Worm (Caenorhabditis elegans): ENCODE measurements around the gene ppm-1.A.

ppm-1.A gene

DNA sequence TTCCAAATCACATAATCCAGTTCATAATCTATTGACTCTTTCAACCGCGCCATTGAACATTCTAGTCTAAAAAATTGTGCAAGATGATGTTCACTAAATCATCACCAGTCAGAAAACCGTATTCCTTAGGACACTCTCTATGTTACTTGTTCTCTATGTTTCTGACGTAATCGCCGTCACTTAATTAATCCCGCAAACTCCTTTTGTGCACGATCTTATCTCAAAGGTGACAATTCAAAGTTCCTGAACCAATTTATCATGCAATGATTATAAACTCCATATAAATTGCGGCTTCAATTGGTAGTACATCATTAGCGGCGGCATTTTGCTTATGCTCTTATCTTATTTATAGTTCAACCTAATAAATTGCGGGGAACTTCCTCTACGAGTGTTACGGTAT lies 26.6 kb upstream of the ppm-1.A start:
- no peak for TF ChIP-seq pha-4 (tag; optimal IDR thresholded peaks at IDR 0.05)
- TF ChIP-seq fkh-6 (tag; optimal IDR thresholded peaks at IDR 0.05), result no peak
- TF ChIP-seq nfya-1 (tag; optimal IDR thresholded peaks at IDR 0.05), result no peak
- no peak for TF ChIP-seq ref-2 (tag; optimal IDR thresholded peaks at IDR 0.05)
- no peak for TF ChIP-seq C08G9.2 (tag; optimal IDR thresholded peaks at IDR 0.05)
- TF ChIP-seq elt-4 (tag; optimal IDR thresholded peaks at IDR 0.05), result no peak
- no peak for TF ChIP-seq fkh-10 (GFP tag; optimal IDR thresholded peaks at IDR 0.05)

DNA sequence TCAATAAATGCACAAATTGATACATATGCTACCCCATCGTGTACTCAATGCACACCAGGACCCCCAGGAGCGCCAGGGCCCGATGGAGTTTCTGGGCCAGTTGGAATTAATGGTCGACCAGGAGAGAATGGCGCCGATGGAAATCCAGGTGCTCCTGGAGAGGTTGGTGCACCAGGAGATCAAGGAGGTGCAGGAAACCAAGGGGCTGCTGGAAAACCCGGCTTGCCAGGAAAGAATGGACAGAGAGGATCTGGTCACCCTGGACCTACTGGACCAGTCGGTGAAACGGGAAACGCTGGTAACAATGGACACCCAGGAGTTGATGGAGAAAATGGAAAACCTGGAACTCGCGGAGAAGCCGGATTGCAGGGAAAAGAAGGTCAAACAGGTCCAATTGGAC lies 25.4 kb upstream of the ppm-1.A start:
- TF ChIP-seq elt-4 (tag; optimal IDR thresholded peaks at IDR 0.05) (peak; percentile 50), hlh-15 (tag; optimal IDR thresholded peaks at IDR 0.05) (no peak)

- TF ChIP-seq hlh-6 (tag; optimal IDR thresholded peaks at IDR 0.05), result no peak
- TF ChIP-seq fax-1 (tag; optimal IDR thresholded peaks at IDR 0.05), result no peak
- no peak for TF ChIP-seq ceh-6 (GFP tag; optimal IDR thresholded peaks at IDR 0.05)
- no peak for TF ChIP-seq hlh-13 (GFP tag; optimal IDR thresholded peaks at IDR 0.05)
- no peak for TF ChIP-seq ets-4 (tag; optimal IDR thresholded peaks at IDR 0.05)
- no peak for TF ChIP-seq ceh-2 (tag; optimal IDR thresholded peaks at IDR 0.05)
- no peak for TF ChIP-seq pha-4 (tag; optimal IDR thresholded peaks at IDR 0.05)
Observed at ce11 chrV:10560621-10561020, 24.4 kb upstream of the ppm-1.A start, which contains the start of gene col-152. TSS of gene col-152 (plus strand) at chrV:10560921.

DNA sequence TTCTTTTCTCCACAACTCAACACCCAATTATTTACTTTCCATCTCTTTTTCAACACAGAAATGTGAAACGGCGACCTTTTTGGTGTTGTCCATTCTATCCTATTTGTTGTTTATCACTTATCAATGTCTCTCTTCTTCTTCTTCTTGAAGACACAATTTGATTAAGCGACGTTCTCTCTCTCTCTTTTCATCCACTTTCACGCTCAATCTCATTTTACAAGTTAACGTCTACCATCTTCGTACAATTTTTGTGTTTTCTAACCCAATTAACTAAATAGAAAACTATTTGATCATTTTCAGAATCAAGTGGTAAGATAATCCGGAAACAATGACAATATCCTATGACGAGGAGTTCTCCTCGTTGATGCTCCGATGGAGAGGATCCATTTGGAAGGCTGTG lies 21.5 kb upstream of the ppm-1.A start, which contains the start of gene best-14:
Gene best-14, plus strand, starts transcription at position 301 of the 400 bp plus-strand sequence.
- no peak for TF ChIP-seq ceh-34 (tag; optimal IDR thresholded peaks at IDR 0.05)
- TF ChIP-seq nfya-1 (tag; optimal IDR thresholded peaks at IDR 0.05), result no peak
- no peak for TF ChIP-seq pros-1 (tag; optimal IDR thresholded peaks at IDR 0.05)
- no peak for TF ChIP-seq ets-4 (tag; optimal IDR thresholded peaks at IDR 0.05)
- no peak for TF ChIP-seq ceh-48 (tag; optimal IDR thresholded peaks at IDR 0.05)
- no peak for TF ChIP-seq pha-2 (tag; optimal IDR thresholded peaks at IDR 0.05)
- no peak for TF ChIP-seq nhr-11 (tag; optimal IDR thresholded peaks at IDR 0.05)
- TF ChIP-seq ama-1 (optimal IDR thresholded peaks at IDR 0.05), result no peak
- no peak for TF ChIP-seq dve-1 (tag; optimal IDR thresholded peaks at IDR 0.05)
- TF ChIP-seq zip-5 (tag; optimal IDR thresholded peaks at IDR 0.05), result no peak
- TF ChIP-seq hlh-8 (tag; optimal IDR thresholded peaks at IDR 0.05), result no peak
- TF ChIP-seq elt-2 (tag; optimal IDR thresholded peaks at IDR 0.05), result no peak
- no peak for TF ChIP-seq F13H6.1 (tag; optimal IDR thresholded peaks at IDR 0.05)
- no peak for TF ChIP-seq unc-42 (tag; optimal IDR thresholded peaks at IDR 0.05)
- no peak for TF ChIP-seq mec-3 (tag; optimal IDR thresholded peaks at IDR 0.05; ENCODE audit: borderline replicate concordance)

- no peak for TF ChIP-seq unc-42 (tag; optimal IDR thresholded peaks at IDR 0.05)
- TF ChIP-seq syd-9 (tag; optimal IDR thresholded peaks at IDR 0.05), result no peak
- TF ChIP-seq dve-1 (tag; optimal IDR thresholded peaks at IDR 0.05), result no peak
- TF ChIP-seq F13H6.1 (tag; optimal IDR thresholded peaks at IDR 0.05), result no peak
- no peak for TF ChIP-seq ztf-16 (tag; optimal IDR thresholded peaks at IDR 0.05)
- no peak for TF ChIP-seq che-1 (tag; optimal IDR thresholded peaks at IDR 0.05)
- TF ChIP-seq gmeb-2 (tag; optimal IDR thresholded peaks at IDR 0.05), result no peak
- TF ChIP-seq fkh-10 (GFP tag; optimal IDR thresholded peaks at IDR 0.05), result no peak
- TF ChIP-seq nhr-232 (tag; optimal IDR thresholded peaks at IDR 0.05), result no peak
- TF ChIP-seq fkh-6 (tag; optimal IDR thresholded peaks at IDR 0.05), result no peak
- TF ChIP-seq ceh-45 (GFP tag; IDR thresholded peaks at IDR 0.05), result no peak
- no peak for TF ChIP-seq unc-86 (tag; optimal IDR thresholded peaks at IDR 0.05)
- no peak for TF ChIP-seq madf-2 (tag; optimal IDR thresholded peaks at IDR 0.05)
Observed at ce11 chrV:10557094-10557493, 20.9 kb upstream of the ppm-1.A start.
